Worm (Caenorhabditis elegans) whole organism, late embryonic: ENCODE results near the gene JC8.4.

ENCODE experiments used
- C38D4.7 ChIP-seq: fragments of 200-800 bp; sonication (Bioruptor generic); optimal IDR thresholded peaks from 2 replicates; lab custom pipeline; 2018; ENCODE audit warnings: mild to moderate bottlenecking, missing genetic modification characterization, moderate library complexity, missing compliant biosample characterization
- F13H6.1 ChIP-seq: sonication (generic microtip); optimal IDR thresholded peaks from 2 replicates; lab custom pipeline; 2016; ENCODE audit warnings: missing genetic modification characterization, missing compliant biosample characterization
- K02D7.2 ChIP-seq: sonication (generic microtip); optimal IDR thresholded peaks from 2 replicates; lab custom pipeline; 2017; ENCODE audit warnings: mild to moderate bottlenecking, missing genetic modification characterization, missing compliant biosample characterization
- K09A11.1 ChIP-seq: sonication (generic microtip); optimal IDR thresholded peaks from 2 replicates; lab custom pipeline; 2017; ENCODE audit warnings: antibody characterized with exemption, mild to moderate bottlenecking, missing genetic modification characterization, missing compliant biosample characterization; ENCODE audit not compliant: insufficient read depth
- T23F11.4 ChIP-seq: fragments of 200-800 bp; sonication (Bioruptor generic); optimal IDR thresholded peaks from 2 replicates; lab custom pipeline; 2018; ENCODE audit warnings: mild to moderate bottlenecking, missing genetic modification characterization, missing compliant biosample characterization
- Y22D7AL.16 ChIP-seq: sonication (generic microtip); optimal IDR thresholded peaks from 2 replicates; lab custom pipeline; 2016; ENCODE audit warnings: missing genetic modification characterization, missing compliant biosample characterization
- ama-1 ChIP-seq: fragments of 150-350 bp; optimal IDR thresholded peaks from 2 replicates; lab custom pipeline; 2014
- ceh-14 ChIP-seq: sonication (generic microtip); optimal IDR thresholded peaks from 2 replicates; lab custom pipeline; 2016; ENCODE audit warnings: missing genotype, missing genetic modification characterization, missing compliant biosample characterization
- ceh-18 ChIP-seq: sonication (generic microtip); optimal IDR thresholded peaks from 2 replicates; lab custom pipeline; 2016; ENCODE audit warnings: missing genetic modification characterization, missing compliant biosample characterization
- ceh-30 ChIP-seq: fragments of 150-350 bp; optimal IDR thresholded peaks from 2 replicates; lab custom pipeline; 2014; ENCODE audit warnings: missing biosample characterization, missing genetic modification characterization
- ceh-31 ChIP-seq: sonication (generic microtip); optimal IDR thresholded peaks from 2 replicates; lab custom pipeline; 2016; ENCODE audit warnings: missing genetic modification characterization, missing compliant biosample characterization
- ceh-34 ChIP-seq: sonication (generic microtip); optimal IDR thresholded peaks from 2 replicates; lab custom pipeline; 2016; ENCODE audit warnings: mild to moderate bottlenecking, missing genetic modification characterization, missing compliant biosample characterization
- ceh-45 ChIP-seq: fragments of 200-800 bp; sonication (Bioruptor generic); IDR thresholded peaks from 2 replicates; pipeline ENCODE4 v1.3.6; 2022; ENCODE audit warnings: missing genetic modification reagents, missing genetic modification characterization, missing compliant biosample characterization
- ceh-6 ChIP-seq: fragments of 200-800 bp; sonication (Bioruptor generic); optimal IDR thresholded peaks from 2 replicates; lab custom pipeline; 2018; ENCODE audit warnings: mild to moderate bottlenecking, missing genetic modification characterization, missing compliant biosample characterization
- che-1 ChIP-seq: sonication (generic microtip); optimal IDR thresholded peaks from 2 replicates; lab custom pipeline; 2016; ENCODE audit warnings: mild to moderate bottlenecking, missing genetic modification characterization, missing compliant biosample characterization
- dmd-4 ChIP-seq: sonication (generic microtip); optimal IDR thresholded peaks from 2 replicates; lab custom pipeline; 2016; ENCODE audit warnings: borderline replicate concordance, missing genetic modification characterization, missing compliant biosample characterization
- elt-2 ChIP-seq: sonication (generic microtip); optimal IDR thresholded peaks from 2 replicates; lab custom pipeline; 2016; ENCODE audit warnings: missing genetic modification reagents, missing genetic modification characterization, missing compliant biosample characterization
- ets-4 ChIP-seq: sonication (generic microtip); optimal IDR thresholded peaks from 2 replicates; lab custom pipeline; 2016; ENCODE audit warnings: missing genetic modification characterization, missing compliant biosample characterization
- fax-1 ChIP-seq: sonication (generic microtip); optimal IDR thresholded peaks from 2 replicates; lab custom pipeline; 2016; ENCODE audit warnings: missing genotype, missing genetic modification characterization, missing compliant biosample characterization
- gmeb-2 ChIP-seq: sonication (generic microtip); optimal IDR thresholded peaks from 2 replicates; lab custom pipeline; 2016; ENCODE audit warnings: missing genetic modification characterization, inconsistent platforms, missing compliant biosample characterization
- hlh-15 ChIP-seq: sonication (generic microtip); optimal IDR thresholded peaks from 2 replicates; lab custom pipeline; 2016; ENCODE audit warnings: missing genetic modification characterization, missing compliant biosample characterization
- hlh-30 ChIP-seq: sonication (generic microtip); optimal IDR thresholded peaks from 2 replicates; lab custom pipeline; 2017; ENCODE audit warnings: antibody characterized with exemption, missing genetic modification characterization, missing compliant biosample characterization; ENCODE audit not compliant: insufficient read depth
- hlh-8 ChIP-seq: sonication (generic microtip); optimal IDR thresholded peaks from 2 replicates; lab custom pipeline; 2016; ENCODE audit warnings: missing genotype, missing genetic modification characterization, missing compliant biosample characterization
- lim-6 ChIP-seq: sonication (generic microtip); optimal IDR thresholded peaks from 2 replicates; lab custom pipeline; 2016; ENCODE audit warnings: missing genetic modification characterization, missing compliant biosample characterization
- madf-2 ChIP-seq: sonication (generic microtip); optimal IDR thresholded peaks from 2 replicates; lab custom pipeline; 2017; ENCODE audit warnings: missing genetic modification characterization, missing compliant biosample characterization
- nfya-1 ChIP-seq: sonication (generic microtip); optimal IDR thresholded peaks from 2 replicates; lab custom pipeline; 2017; ENCODE audit warnings: missing genetic modification characterization, mild to moderate bottlenecking, missing compliant biosample characterization, antibody characterized with exemption, moderate library complexity
- pag-3 ChIP-seq: sonication (generic microtip); optimal IDR thresholded peaks from 2 replicates; lab custom pipeline; 2016; ENCODE audit warnings: missing compliant biosample characterization, missing genetic modification characterization, borderline replicate concordance
- pax-1 ChIP-seq: fragments of 150-350 bp; optimal IDR thresholded peaks from 2 replicates; lab custom pipeline; 2014; ENCODE audit warnings: missing biosample characterization, missing genetic modification characterization
- pha-4 ChIP-seq: fragments of 150-350 bp; optimal IDR thresholded peaks from 2 replicates; lab custom pipeline; 2018; ENCODE audit warnings: missing biosample characterization, missing genetic modification reagents, missing genetic modification characterization
- pqm-1 ChIP-seq: sonication (generic microtip); optimal IDR thresholded peaks from 2 replicates; lab custom pipeline; 2016; ENCODE audit warnings: missing genetic modification characterization, missing compliant biosample characterization
- ref-2 ChIP-seq: sonication (generic microtip); optimal IDR thresholded peaks from 2 replicates; lab custom pipeline; 2016; ENCODE audit warnings: missing genetic modification characterization, missing compliant biosample characterization
- rnt-1 ChIP-seq: sonication (generic microtip); optimal IDR thresholded peaks from 2 replicates; lab custom pipeline; 2016; ENCODE audit warnings: missing genetic modification characterization, missing compliant biosample characterization
- sdc-2 ChIP-seq: sonication (generic microtip); optimal IDR thresholded peaks from 2 replicates; lab custom pipeline; 2016; ENCODE audit warnings: missing genotype, missing genetic modification characterization, missing compliant biosample characterization
- tbx-7 ChIP-seq: sonication (generic microtip); optimal IDR thresholded peaks from 2 replicates; lab custom pipeline; 2016; ENCODE audit warnings: missing genotype, missing genetic modification characterization, missing compliant biosample characterization
- ttx-3 ChIP-seq: sonication (generic microtip); optimal IDR thresholded peaks from 2 replicates; lab custom pipeline; 2016; ENCODE audit warnings: missing genetic modification reagents, missing genetic modification characterization, missing compliant biosample characterization
- unc-42 ChIP-seq: sonication (generic microtip); optimal IDR thresholded peaks from 2 replicates; lab custom pipeline; 2016; ENCODE audit warnings: missing genotype, missing genetic modification characterization, missing compliant biosample characterization
- unc-55 ChIP-seq: sonication (generic microtip); optimal IDR thresholded peaks from 2 replicates; lab custom pipeline; 2017; ENCODE audit warnings: missing biosample characterization, missing genetic modification reagents, missing genetic modification characterization
- ztf-16 ChIP-seq: sonication (generic microtip); optimal IDR thresholded peaks from 2 replicates; lab custom pipeline; 2017; ENCODE audit warnings: missing genetic modification characterization, missing compliant biosample characterization

JC8.4 gene

DNA sequence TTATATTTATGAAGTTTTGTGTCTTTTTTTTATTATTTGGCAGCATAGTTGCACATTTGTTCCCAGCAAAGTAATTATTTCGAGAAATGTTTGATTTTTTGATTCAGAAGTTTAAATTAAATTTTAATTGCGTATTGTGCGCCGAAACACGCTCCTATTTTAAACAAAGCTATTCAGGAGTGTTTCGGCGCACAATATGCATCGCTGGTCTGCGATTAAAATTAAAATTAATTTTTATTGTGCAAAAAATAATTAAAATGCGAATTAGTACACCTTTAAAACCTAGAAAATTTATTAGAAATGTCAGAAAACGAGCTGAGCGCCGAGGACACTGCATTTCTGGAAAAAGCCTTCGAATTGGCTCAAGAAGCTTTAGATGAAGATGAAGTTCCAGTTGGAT lies at the start of gene JC8.4:
JC8.4 (plus strand) TSS at position 301 of the 400 bp plus-strand sequence.
- no peak for TF ChIP-seq pqm-1
- no peak for TF ChIP-seq gmeb-2

DNA sequence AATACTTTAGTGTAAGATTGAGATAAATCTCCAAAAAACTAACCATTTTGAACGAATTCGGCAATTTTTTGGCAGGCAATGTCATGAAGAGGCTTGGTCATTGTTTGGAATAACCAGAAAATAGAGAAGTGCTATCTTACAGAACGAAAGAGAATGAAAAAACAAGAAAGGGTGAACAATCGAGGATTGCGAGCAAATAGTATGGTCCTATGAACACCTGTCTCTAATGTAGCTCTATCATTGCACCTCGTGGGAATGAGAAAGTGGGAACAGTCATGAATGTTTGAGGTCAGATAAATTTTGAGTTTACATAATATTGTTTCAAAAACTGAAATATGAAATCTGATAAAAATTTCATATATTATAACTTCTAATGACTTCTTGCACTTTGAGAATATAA lies 46.2 kb upstream of the JC8.4 start, which contains the start of gene C48D1.1:
C48D1.1 (minus strand) TSS at position 101 of the 400 bp plus-strand sequence.
- TF ChIP-seq K02D7.2 (tag; lab: Kevin White, UChicago) (no peak), sdc-2 (no peak), K09A11.1 (tag; lab: Kevin White, UChicago) (no peak), tbx-7 (tag; lab: Kevin White, UChicago) (no peak), ets-4 (tag; lab: Kevin White, UChicago) (no peak), unc-42 (no peak), C38D4.7 (GFP tag; lab: Kevin White, UChicago) (no peak), Y22D7AL.16 (tag; lab: Kevin White, UChicago) (no peak), F13H6.1 (tag; lab: Kevin White, UChicago) (no peak), ceh-31 (tag; lab: Kevin White, UChicago) (no peak), pag-3 (tag; lab: Kevin White, UChicago) (no peak), lim-6 (no peak), hlh-8 (tag; lab: Kevin White, UChicago) (no peak), nfya-1 (tag; lab: Kevin White, UChicago) (no peak)

DNA sequence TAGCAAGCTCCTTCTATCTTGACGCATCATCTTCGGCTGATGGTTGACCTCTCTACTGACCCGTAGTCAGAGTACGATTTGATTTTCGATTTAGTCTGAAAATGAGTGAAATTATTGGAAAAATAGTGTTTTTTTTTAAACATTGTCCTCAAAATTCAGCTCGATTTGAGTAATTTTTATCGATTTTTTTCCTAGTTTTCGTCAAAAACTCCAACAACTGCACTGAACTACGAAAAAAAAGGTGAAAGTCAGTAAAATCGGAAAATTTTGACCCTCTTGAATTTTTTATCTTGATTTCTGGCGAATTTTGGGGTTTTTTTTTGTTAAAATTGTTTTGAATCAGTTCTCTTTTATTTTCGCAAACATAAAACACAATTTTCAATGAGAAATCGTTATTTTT lies 39.4 kb upstream of the JC8.4 start, which contains the start of gene ced-3:
ced-3 (minus strand) TSS at position 101 of the 400 bp plus-strand sequence.
- TF ChIP-seq ceh-6 (GFP tag; lab: Kevin White, UChicago): no peak
- no peak for TF ChIP-seq dmd-4 (tag; lab: Kevin White, UChicago)
- no peak for TF ChIP-seq ttx-3 (tag; lab: Kevin White, UChicago)
- no peak for TF ChIP-seq rnt-1 (tag; lab: Kevin White, UChicago)
- no peak for TF ChIP-seq hlh-8 (tag; lab: Kevin White, UChicago)
- no peak for TF ChIP-seq hlh-30 (tag; lab: Kevin White, UChicago)
- no peak for TF ChIP-seq fax-1 (tag; lab: Kevin White, UChicago)
- TF ChIP-seq ceh-18 (tag; lab: Kevin White, UChicago): no peak
- TF ChIP-seq pha-4 (tag; lab: Kevin White, UChicago): no peak
- TF ChIP-seq ceh-30 (tag; lab: Kevin White, UChicago): no peak

ce11 chrIV:13205891-13206290 lies 37.6 kb upstream of the JC8.4 start:
- TF ChIP-seq ceh-45 (GFP tag; lab: Robert Waterston, UW) (no peak), ceh-34 (tag; lab: Kevin White, UChicago) (no peak), pax-1 (tag; lab: Kevin White, UChicago) (no peak), ref-2 (tag; lab: Kevin White, UChicago) (peak; percentile 16), hlh-15 (tag; lab: Kevin White, UChicago) (no peak), unc-42 (no peak), T23F11.4 (GFP tag; lab: Kevin White, UChicago) (no peak), ceh-31 (tag; lab: Kevin White, UChicago) (peak; percentile 18), ets-4 (tag; lab: Kevin White, UChicago) (no peak), ama-1 (no peak), ceh-6 (GFP tag; lab: Kevin White, UChicago) (no peak)

- TF ChIP-seq che-1 (tag; lab: Kevin White, UChicago) (no peak), elt-2 (tag; lab: Kevin White, UChicago) (no peak), K02D7.2 (tag; lab: Kevin White, UChicago) (no peak), unc-55 (GFP tag; lab: Kevin White, UChicago) (no peak), fax-1 (tag; lab: Kevin White, UChicago) (no peak), F13H6.1 (tag; lab: Kevin White, UChicago) (no peak), ceh-14 (tag; lab: Kevin White, UChicago) (no peak), madf-2 (tag; lab: Kevin White, UChicago) (no peak), ztf-16 (no peak), nfya-1 (tag; lab: Kevin White, UChicago) (no peak)
Observed at ce11 chrIV:13209566-13209965, 33.9 kb upstream of the JC8.4 start, which contains the start of gene C48D1.9. Gene C48D1.9 (minus strand): TSS chrIV:13209666.
